Worm (Caenorhabditis elegans): ENCODE measurements around the gene ugt-42.

- TF ChIP-seq mdl-1 (tag; optimal IDR thresholded peaks at IDR 0.05) (no peak), nhr-11 (tag; optimal IDR thresholded peaks at IDR 0.05) (no peak), R02D3.7 (tag; optimal IDR thresholded peaks at IDR 0.05) (no peak), ama-1 (optimal IDR thresholded peaks at IDR 0.05) (no peak), elt-3 (tag; optimal IDR thresholded peaks at IDR 0.05) (no peak), snpc-4 (tag; optimal IDR thresholded peaks at IDR 0.05) (no peak), ZK546.5 (tag; optimal IDR thresholded peaks at IDR 0.05) (no peak), dmd-4 (tag; optimal IDR thresholded peaks at IDR 0.05) (no peak)
Observed at ce11 chrV:631832-632231, 15.2 kb upstream of the ugt-42 start.

All from whole organism, L2 larva.